Fruit fly (Drosophila melanogaster) whole organism, embryonic: ENCODE results near the gene CG6901.

ENCODE experiments used
- Awh ChIP-seq: fragments of 200-800 bp; sonication (Bioruptor generic); IDR thresholded peaks from 2 replicates; pipeline ENCODE4, ENCODE4 v1.3.6; 2022; ENCODE audit warnings: missing biosample characterization, missing genetic modification characterization
- BEAF-32 ChIP-seq: fragments of 200-800 bp; sonication (Bioruptor generic); optimal IDR thresholded peaks from 3 replicates; lab custom pipeline; 2017; ENCODE audit warnings: missing biosample characterization, missing genetic modification characterization, mild to moderate bottlenecking, moderate library complexity, missing genetic modification reagents
- CG11093 ChIP-seq: fragments of 200-800 bp; sonication (Bioruptor generic); IDR thresholded peaks from 3 replicates; pipeline ENCODE4 v1.3.6; 2022; ENCODE audit warnings: missing biosample characterization, missing genetic modification characterization
- CG12744 ChIP-seq: fragments of 200-800 bp; sonication (Bioruptor generic); optimal IDR thresholded peaks from 2 replicates; lab custom pipeline; 2016; ENCODE audit warnings: missing biosample characterization, missing genetic modification characterization
- CG13287 ChIP-seq: fragments of 200-800 bp; sonication (Bioruptor generic); IDR thresholded peaks from 2 replicates; pipeline ENCODE4 v1.3.6; 2022; ENCODE audit warnings: missing biosample characterization, missing genetic modification characterization; ENCODE audit not compliant: partially characterized antibody
- CG15011 ChIP-seq: fragments of 200-800 bp; sonication (Bioruptor generic); optimal IDR thresholded peaks from 3 replicates; lab custom pipeline; 2018; ENCODE audit warnings: missing biosample characterization, mild to moderate bottlenecking, missing genetic modification characterization
- CG16779 ChIP-seq: fragments of 200-800 bp; sonication (Bioruptor generic); IDR thresholded peaks from 2 replicates; pipeline ENCODE4 v1.3.6; 2022; ENCODE audit warnings: missing biosample characterization, missing genetic modification characterization
- CG2199 ChIP-seq: fragments of 200-800 bp; sonication (Bioruptor generic); IDR thresholded peaks from 3 replicates; pipeline ENCODE4 v1.3.6; 2022; ENCODE audit warnings: missing biosample characterization, missing genetic modification characterization
- CG2202 ChIP-seq: fragments of 200-800 bp; sonication (Bioruptor generic); optimal IDR thresholded peaks from 2 replicates; lab custom pipeline; 2018; ENCODE audit warnings: missing biosample characterization, mild to moderate bottlenecking, missing genetic modification characterization
- CG3163 ChIP-seq: fragments of 200-800 bp; sonication (Bioruptor generic); optimal IDR thresholded peaks from 3 replicates; lab custom pipeline; 2016; ENCODE audit warnings: missing biosample characterization, missing genetic modification characterization
- CG3726 ChIP-seq: fragments of 200-800 bp; sonication (Bioruptor generic); IDR thresholded peaks from 3 replicates; pipeline ENCODE4, ENCODE4 v1.3.6; 2022; ENCODE audit warnings: missing biosample characterization, missing genetic modification characterization
- CG3847 ChIP-seq: fragments of 200-800 bp; sonication (Bioruptor generic); IDR thresholded peaks from 2 replicates; pipeline ENCODE4 v1.3.6; 2022; ENCODE audit warnings: missing biosample characterization, missing genetic modification characterization
- CG5953 ChIP-seq: fragments of 200-800 bp; sonication (Bioruptor generic); IDR thresholded peaks from 2 replicates; pipeline ENCODE4 v1.3.6; 2022; ENCODE audit warnings: missing biosample characterization, missing genetic modification characterization
- CG6689 ChIP-seq: fragments of 200-800 bp; sonication (Bioruptor generic); IDR thresholded peaks from 2 replicates; pipeline ENCODE4 v1.3.6; 2022; ENCODE audit warnings: missing biosample characterization, missing genetic modification characterization
- CG6813 ChIP-seq: fragments of 200-800 bp; sonication (Bioruptor generic); optimal IDR thresholded peaks from 2 replicates; lab custom pipeline; 2017; ENCODE audit warnings: missing biosample characterization, missing genetic modification characterization, mild to moderate bottlenecking, moderate library complexity, missing genetic modification reagents
- CG8478 ChIP-seq: fragments of >200 bp; optimal IDR thresholded peaks from 2 replicates; lab custom pipeline; 2018
- CG9215 ChIP-seq: fragments of 200-800 bp; sonication (Bioruptor generic); IDR thresholded peaks from 2 replicates; pipeline ENCODE4 v1.3.6; 2022; ENCODE audit warnings: missing biosample characterization, missing genetic modification characterization
- CG9797 ChIP-seq: fragments of 200-800 bp; sonication (Bioruptor generic); optimal IDR thresholded peaks from 3 replicates; lab custom pipeline; 2018; ENCODE audit warnings: missing biosample characterization, mild to moderate bottlenecking, missing genetic modification characterization
- Camta ChIP-seq: fragments of 200-800 bp; sonication (Bioruptor generic); optimal IDR thresholded peaks from 2 replicates; lab custom pipeline; 2016; ENCODE audit warnings: missing biosample characterization, missing genetic modification characterization
- Dek ChIP-seq: fragments of 200-800 bp; sonication (Bioruptor generic); optimal IDR thresholded peaks from 3 replicates; lab custom pipeline; 2019; ENCODE audit warnings: missing biosample characterization, mild to moderate bottlenecking, missing genetic modification characterization, moderate library complexity
- Dfd ChIP-seq, 2 experiments: fragments of >200 bp; optimal IDR thresholded peaks; 2 replicates each; lab custom pipeline; 2017; ENCODE audit warnings: missing biosample characterization in 2 of 2, missing genetic modification characterization in 2 of 2
- E2f2 ChIP-seq: fragments of 200-800 bp; sonication (Bioruptor generic); IDR thresholded peaks from 2 replicates; pipeline ENCODE4 v1.3.6; 2022; ENCODE audit warnings: missing biosample characterization, missing genetic modification characterization
- Fer1 ChIP-seq: fragments of 200-800 bp; sonication (Bioruptor generic); optimal IDR thresholded peaks from 2 replicates; lab custom pipeline; 2017; ENCODE audit warnings: missing biosample characterization, mild to moderate bottlenecking, missing genetic modification characterization
- H2.0 ChIP-seq: fragments of 200-800 bp; sonication (Bioruptor generic); IDR thresholded peaks from 2 replicates; pipeline ENCODE4 v1.3.6; 2022; ENCODE audit warnings: missing biosample characterization, missing genetic modification characterization
- Hr51 ChIP-seq, 2 experiments: fragments of 200-800 bp; sonication (Bioruptor generic); optimal IDR thresholded peaks; 2 replicates in 1 of 2; 3 replicates in 1 of 2; lab custom pipeline; 2016 to 2018; ENCODE audit warnings: missing biosample characterization in 2 of 2, missing genetic modification characterization in 2 of 2, mild to moderate bottlenecking in 1 of 2, moderate library complexity in 1 of 2
- Med ChIP-seq: fragments of 200-800 bp; sonication (Bioruptor generic); peaks from one replicate; lab custom pipeline; 2016; ENCODE audit warnings: missing biosample characterization, missing genetic modification characterization, mild to moderate bottlenecking, inconsistent platforms, moderate library complexity
- Nf-YB ChIP-seq: fragments of 200-800 bp; sonication (Bioruptor generic); optimal IDR thresholded peaks from 3 replicates; lab custom pipeline; 2019; ENCODE audit warnings: missing biosample characterization, mild to moderate bottlenecking, missing genetic modification characterization, moderate library complexity
- Vsx1 ChIP-seq: fragments of 200-800 bp; sonication (Bioruptor generic); optimal IDR thresholded peaks from 2 replicates; lab custom pipeline; 2017; ENCODE audit warnings: missing biosample characterization, mild to moderate bottlenecking, missing genetic modification characterization, missing genetic modification reagents
- ara ChIP-seq: fragments of 200-800 bp; sonication (Bioruptor generic); IDR thresholded peaks from 2 replicates; pipeline ENCODE4 v1.3.6; 2022; ENCODE audit warnings: missing biosample characterization, missing genetic modification characterization
- cg ChIP-seq: fragments of 200-800 bp; sonication (Bioruptor generic); optimal IDR thresholded peaks from 3 replicates; lab custom pipeline; 2019; ENCODE audit warnings: missing biosample characterization, mild to moderate bottlenecking, missing genetic modification characterization, moderate library complexity
- ci ChIP-seq: fragments of 200-800 bp; sonication (Bioruptor generic); IDR thresholded peaks from 3 replicates; pipeline ENCODE4 v1.3.6; 2022; ENCODE audit warnings: missing biosample characterization, missing genetic modification characterization
- dan ChIP-seq: fragments of 200-800 bp; sonication (Bioruptor generic); IDR thresholded peaks from 2 replicates; pipeline ENCODE4 v1.3.6; 2022; ENCODE audit warnings: missing biosample characterization, missing genetic modification characterization
- exex ChIP-seq: fragments of 200-800 bp; sonication (Bioruptor generic); optimal IDR thresholded peaks from 4 replicates; lab custom pipeline; 2018; ENCODE audit warnings: missing biosample characterization, mild to moderate bottlenecking, missing genetic modification characterization, moderate library complexity
- gfzf ChIP-seq: fragments of 200-800 bp; sonication (Bioruptor generic); optimal IDR thresholded peaks from 2 replicates; lab custom pipeline; 2016; ENCODE audit warnings: missing biosample characterization, mild to moderate bottlenecking, missing genetic modification characterization, moderate library complexity
- gsb ChIP-seq: fragments of 200-800 bp; sonication (Bioruptor generic); IDR thresholded peaks from 2 replicates; pipeline ENCODE4 v1.3.6; 2022; ENCODE audit warnings: missing biosample characterization, missing genetic modification characterization
- ham ChIP-seq: fragments of 200-800 bp; sonication (Bioruptor generic); IDR thresholded peaks from 2 replicates; pipeline ENCODE4 v1.3.6; 2022; ENCODE audit warnings: missing biosample characterization, missing genetic modification characterization
- inv ChIP-seq: fragments of 200-800 bp; sonication (Bioruptor generic); IDR thresholded peaks from 2 replicates; pipeline ENCODE4 v1.3.6; 2022; ENCODE audit warnings: missing biosample characterization, missing genetic modification characterization; ENCODE audit not compliant: partially characterized antibody
- lab ChIP-seq: fragments of 200-800 bp; sonication (Bioruptor generic); optimal IDR thresholded peaks from 3 replicates; lab custom pipeline; 2017; ENCODE audit warnings: missing biosample characterization, missing genetic modification characterization, mild to moderate bottlenecking, moderate library complexity, missing genetic modification reagents
- lbe ChIP-seq: fragments of 200-800 bp; sonication (Bioruptor generic); optimal IDR thresholded peaks from 2 replicates; lab custom pipeline; 2016; ENCODE audit warnings: missing biosample characterization, mild to moderate bottlenecking, missing genetic modification characterization
- lov ChIP-seq, 2 experiments: fragments of 200-800 bp in 1 of 2; fragments of >200 bp in 1 of 2; sonication (Bioruptor generic) in 1 of 2; IDR thresholded peaks in 1 of 2; optimal IDR thresholded peaks in 1 of 2; 2 replicates in 1 of 2; 3 replicates in 1 of 2; pipeline versions ENCODE4 v1.3.6 to Lab custom; 2017 to 2022; ENCODE audit warnings: missing biosample characterization in 1 of 2, missing genetic modification characterization in 1 of 2
- maf-S ChIP-seq: fragments of 200-800 bp; sonication (Bioruptor generic); optimal IDR thresholded peaks from 2 replicates; lab custom pipeline; 2016; ENCODE audit warnings: missing biosample characterization, missing genetic modification characterization
- pb ChIP-seq: fragments of 200-800 bp; sonication (Bioruptor generic); optimal IDR thresholded peaks from 3 replicates; lab custom pipeline; 2016; ENCODE audit warnings: missing biosample characterization, missing genetic modification characterization
- pfk ChIP-seq: fragments of 200-800 bp; sonication (Bioruptor generic); optimal IDR thresholded peaks from 2 replicates; lab custom pipeline; 2018; ENCODE audit warnings: missing biosample characterization, mild to moderate bottlenecking, missing genetic modification characterization, moderate library complexity
- pzg ChIP-seq: fragments of 200-800 bp; sonication (Bioruptor generic); optimal IDR thresholded peaks from 3 replicates; lab custom pipeline; 2018; ENCODE audit warnings: missing biosample characterization, mild to moderate bottlenecking, missing genetic modification characterization, moderate library complexity
- ranshi ChIP-seq: fragments of 200-800 bp; sonication (Bioruptor generic); IDR thresholded peaks from 2 replicates; pipeline ENCODE4 v1.3.6; 2022; ENCODE audit warnings: missing biosample characterization, missing genetic modification characterization
- sens ChIP-seq: fragments of 200-800 bp; sonication (Bioruptor generic); peaks from one replicate; lab custom pipeline; 2016; ENCODE audit warnings: missing biosample characterization, missing genetic modification characterization
- sqz ChIP-seq: fragments of 200-800 bp; sonication (Bioruptor generic); optimal IDR thresholded peaks from 3 replicates; lab custom pipeline; 2018; ENCODE audit warnings: missing biosample characterization, mild to moderate bottlenecking, missing genetic modification characterization
- zen ChIP-seq: fragments of 200-800 bp; sonication (Bioruptor generic); optimal IDR thresholded peaks from 3 replicates; lab custom pipeline; 2018; ENCODE audit warnings: missing biosample characterization, mild to moderate bottlenecking, missing genetic modification characterization, moderate library complexity
- zfh2 ChIP-seq: fragments of 200-800 bp; sonication (Bioruptor generic); optimal IDR thresholded peaks from 2 replicates; lab custom pipeline; 2016; ENCODE audit warnings: missing biosample characterization, missing genetic modification characterization

Gene CG6901

dm6 chr3R:16323093-16323492, at the start of gene CG6901:
Gene CG6901, plus strand, starts transcription at chr3R:16323415.
- TF ChIP-seq lov (optimal IDR thresholded peaks at IDR 0.05; lab: Kevin White, UChicago) = no peak
- TF ChIP-seq lov (GFP tag; IDR thresholded peaks at IDR 0.05; lab: Robert Waterston, UW) = no peak
- no peak for TF ChIP-seq sqz (GFP tag; lab: Kevin White, UChicago)
- no peak for TF ChIP-seq H2.0 (GFP tag; lab: Robert Waterston, UW)
- peak; percentile 76 for TF ChIP-seq lab (GFP tag; lab: Kevin White, UChicago)
- TF ChIP-seq CG3726 (GFP tag; lab: Robert Waterston, UW) = no peak
- TF ChIP-seq CG6689 (GFP tag; lab: Robert Waterston, UW) = no peak
- no peak for TF ChIP-seq zfh2 (GFP tag; lab: Kevin White, UChicago)
- no peak for TF ChIP-seq CG2202 (tag; lab: Kevin White, UChicago)
- TF ChIP-seq sens (GFP tag; lab: Kevin White, UChicago) = peak; percentile 2
- TF ChIP-seq cg (GFP tag; lab: Kevin White, UChicago) = no peak
- TF ChIP-seq CG9215 = no peak
- TF ChIP-seq exex = peak; percentile 51
- TF ChIP-seq Hr51 (GFP tag; optimal IDR thresholded peaks at IDR 0.05; lab: Kevin White, UChicago) = no peak
- TF ChIP-seq gsb (GFP tag; lab: Robert Waterston, UW) = no peak
- no peak for TF ChIP-seq ham (GFP tag; lab: Robert Waterston, UW)
- no peak for TF ChIP-seq ara (GFP tag; lab: Robert Waterston, UW)
- no peak for TF ChIP-seq pfk (GFP tag; lab: Kevin White, UChicago)
- TF ChIP-seq, all 482 proteins: peak for 3

dm6 chr3R:16273503-16274131, 49.6 kb upstream of the CG6901 start:
- TF ChIP-seq CG12744 (GFP tag; lab: Kevin White, UChicago) (no peak), dan (no peak), maf-S (no peak), BEAF-32 (GFP tag; lab: Kevin White, UChicago) (no peak), zen (tag; lab: Kevin White, UChicago) (peak; percentile 2), CG13287 (GFP tag; lab: Robert Waterston, UW) (0 out of 2 replicates have a peak, but pooled peaks have one; percentile 11), Med (GFP tag; lab: Kevin White, UChicago) (peak; percentile 76), CG16779 (no peak), CG3163 (GFP tag; lab: Kevin White, UChicago) (no peak), lbe (GFP tag; lab: Kevin White, UChicago) (no peak), CG5953 (no peak), gfzf (GFP tag; lab: Kevin White, UChicago) (peak; percentile 64), pb (GFP tag; lab: Kevin White, UChicago) (no peak), CG9215 (no peak), pzg (GFP tag; lab: Kevin White, UChicago) (peak; percentile 25), CG2199 (GFP tag; lab: Robert Waterston, UW) (0 out of 3 replicates have a peak, but pooled peaks have one; percentile 54), Dek (tag; lab: Kevin White, UChicago) (peak; percentile 34), Camta (GFP tag; lab: Kevin White, UChicago) (no peak), ranshi (GFP tag; lab: Robert Waterston, UW) (no peak), CG15011 (no peak), Nf-YB (GFP tag; lab: Kevin White, UChicago) (no peak), Dfd (GFP tag; optimal IDR thresholded peaks at IDR 0.05; lab: Kevin White, UChicago) (no peak), Awh (no peak), inv (no peak), CG8478 (lab: Kevin White, UChicago) (no peak), ci (no peak), CG3847 (GFP tag; lab: Robert Waterston, UW) (no peak), Vsx1 (GFP tag; lab: Kevin White, UChicago) (peak; percentile 64), CG11093 (GFP tag; lab: Robert Waterston, UW) (no peak), Fer1 (peak; percentile 14), CG9797 (peak; percentile 43), E2f2 (GFP tag; lab: Robert Waterston, UW) (peak; percentile 51), CG6813 (GFP tag; lab: Kevin White, UChicago) (no peak)
